Fruit fly (Drosophila melanogaster) whole organism: ENCODE data around the gene CG16700.

ENCODE experiments used
- CG8478 ChIP-seq: fragments of >200 bp; optimal IDR thresholded peaks from 2 replicates; lab custom pipeline; 2018; ENCODE audit warnings: inconsistent platforms
- psq ChIP-seq: fragments of >200 bp; optimal IDR thresholded peaks from 2 replicates; lab custom pipeline; 2017
- usp ChIP-seq: fragments of >200 bp; optimal IDR thresholded peaks from 2 replicates; lab custom pipeline; 2017; ENCODE audit warnings: missing biosample characterization, missing genetic modification characterization, mixed read lengths

- no peak for TF ChIP-seq psq (lab: Kevin White, UChicago)
- TF ChIP-seq usp (GFP tag; lab: Kevin White, UChicago) = no peak
- TF ChIP-seq CG8478 (lab: Kevin White, UChicago) = no peak
These were observed 15.0 kb upstream of the CG16700 start for dm6 chrX:17076449-17077289.
